Fruit fly (Drosophila melanogaster) whole organism, embryonic: ENCODE data around the gene Cog2.

ENCODE experiments used
- Abd-B ChIP-seq: fragments of 200-800 bp; sonication (Bioruptor generic); optimal IDR thresholded peaks from 2 replicates; lab custom pipeline; 2018; ENCODE audit warnings: missing biosample characterization, mild to moderate bottlenecking, missing genetic modification characterization, moderate library complexity
- C15 ChIP-seq: fragments of 200-800 bp; sonication (Bioruptor generic); IDR thresholded peaks from 3 replicates; pipeline ENCODE4 v1.3.6; 2022; ENCODE audit warnings: missing biosample characterization, missing genetic modification characterization
- CG11696 ChIP-seq: fragments of 200-800 bp; sonication (Bioruptor generic); IDR thresholded peaks from 2 replicates; pipeline ENCODE4 v1.3.6; 2022; ENCODE audit warnings: missing biosample characterization, missing genetic modification characterization
- CG12659 ChIP-seq: fragments of 200-800 bp; sonication (Bioruptor generic); optimal IDR thresholded peaks from 3 replicates; lab custom pipeline; 2017; ENCODE audit warnings: mild to moderate bottlenecking, missing biosample characterization, missing genetic modification reagents, missing genetic modification characterization
- CG14860 ChIP-seq: fragments of 200-800 bp; sonication (Bioruptor generic); IDR thresholded peaks from 3 replicates; pipeline ENCODE4 v1.3.6; 2022; ENCODE audit warnings: missing biosample characterization, missing genetic modification characterization; ENCODE audit not compliant: partially characterized antibody
- CG15696 ChIP-seq: fragments of 200-800 bp; sonication (Bioruptor generic); optimal IDR thresholded peaks from 2 replicates; lab custom pipeline; 2019; ENCODE audit warnings: missing biosample characterization, mild to moderate bottlenecking, missing genetic modification characterization, moderate library complexity
- CG1603 ChIP-seq: fragments of 200-800 bp; sonication (Bioruptor generic); optimal IDR thresholded peaks from 2 replicates; lab custom pipeline; 2019; ENCODE audit warnings: missing biosample characterization, mild to moderate bottlenecking, missing genetic modification characterization, moderate library complexity
- CG1647 ChIP-seq: fragments of 200-800 bp; sonication (Bioruptor generic); optimal IDR thresholded peaks from 3 replicates; lab custom pipeline; 2016; ENCODE audit warnings: missing biosample characterization, missing genetic modification characterization
- CG16863 ChIP-seq: fragments of 200-800 bp; sonication (Bioruptor generic); optimal IDR thresholded peaks from 3 replicates; lab custom pipeline; 2016; ENCODE audit warnings: missing biosample characterization, missing genetic modification characterization
- CG17328 ChIP-seq: fragments of 200-800 bp; sonication (Bioruptor generic); IDR thresholded peaks from 2 replicates; pipeline ENCODE4 v1.3.6; 2022; ENCODE audit warnings: missing biosample characterization, missing genetic modification characterization
- CG17359 ChIP-seq: fragments of 200-800 bp; sonication (Bioruptor generic); optimal IDR thresholded peaks from 3 replicates; lab custom pipeline; 2018; ENCODE audit warnings: missing biosample characterization, mild to moderate bottlenecking, missing genetic modification characterization, moderate library complexity
- CG17361 ChIP-seq: fragments of 200-800 bp; sonication (Bioruptor generic); IDR thresholded peaks from 3 replicates; pipeline ENCODE4 v1.3.6; 2022; ENCODE audit warnings: missing biosample characterization, missing genetic modification characterization
- CG18011 ChIP-seq: fragments of 200-800 bp; sonication (Bioruptor generic); optimal IDR thresholded peaks from 2 replicates; lab custom pipeline; 2017; ENCODE audit warnings: missing biosample characterization, missing genetic modification characterization, mild to moderate bottlenecking, moderate library complexity, missing genotype
- CG30020 ChIP-seq: fragments of 200-800 bp; optimal IDR thresholded peaks from 2 replicates; lab custom pipeline; 2019; ENCODE audit warnings: missing biosample characterization, mild to moderate bottlenecking, missing genetic modification characterization, moderate library complexity
- CG3838 ChIP-seq: fragments of 200-800 bp; sonication (Bioruptor generic); optimal IDR thresholded peaks from 3 replicates; lab custom pipeline; 2016; ENCODE audit warnings: missing biosample characterization, missing genetic modification characterization
- CG3995 ChIP-seq: fragments of 200-800 bp; sonication (Bioruptor generic); optimal IDR thresholded peaks from 3 replicates; lab custom pipeline; 2016; ENCODE audit warnings: missing biosample characterization, missing genetic modification characterization
- CG4424 ChIP-seq: fragments of 200-800 bp; sonication (Bioruptor generic); optimal IDR thresholded peaks from 3 replicates; lab custom pipeline; 2016; ENCODE audit warnings: missing biosample characterization, missing genetic modification characterization
- CG4707 ChIP-seq: fragments of 200-800 bp; sonication (Bioruptor generic); optimal IDR thresholded peaks from 2 replicates; lab custom pipeline; 2018; ENCODE audit warnings: missing biosample characterization, mild to moderate bottlenecking, missing genetic modification characterization, moderate library complexity
- CG4854 ChIP-seq: fragments of 200-800 bp; sonication (Bioruptor generic); optimal IDR thresholded peaks from 2 replicates; lab custom pipeline; 2016; ENCODE audit warnings: missing biosample characterization, missing genetic modification characterization, inconsistent platforms
- CG6683 ChIP-seq: fragments of 200-800 bp; sonication (Bioruptor generic); optimal IDR thresholded peaks from 2 replicates; lab custom pipeline; 2017; ENCODE audit warnings: missing biosample characterization, mild to moderate bottlenecking, missing genetic modification characterization, missing genetic modification reagents
- CG7963 ChIP-seq: fragments of 200-800 bp; sonication (Bioruptor generic); IDR thresholded peaks from 3 replicates; pipeline ENCODE4 v1.3.6; 2022; ENCODE audit warnings: missing biosample characterization, missing genetic modification characterization; ENCODE audit not compliant: partially characterized antibody
- CG9817 ChIP-seq: fragments of 200-800 bp; sonication (Bioruptor generic); optimal IDR thresholded peaks from 2 replicates; lab custom pipeline; 2018; ENCODE audit warnings: missing biosample characterization, mild to moderate bottlenecking, missing genetic modification characterization, moderate library complexity
- CG9932 ChIP-seq: fragments of 200-800 bp; sonication (Bioruptor generic); IDR thresholded peaks from 2 replicates; pipeline ENCODE4 v1.3.6; 2022; ENCODE audit warnings: missing biosample characterization, missing genetic modification characterization
- D19A ChIP-seq: fragments of 200-800 bp; optimal IDR thresholded peaks from 3 replicates; lab custom pipeline; 2019; ENCODE audit warnings: missing biosample characterization, mild to moderate bottlenecking, missing genetic modification characterization, moderate library complexity
- D19B ChIP-seq: fragments of 200-800 bp; sonication (Bioruptor generic); optimal IDR thresholded peaks from 2 replicates; lab custom pipeline; 2017; ENCODE audit warnings: missing biosample characterization, mild to moderate bottlenecking, missing genetic modification characterization
- Doc2 ChIP-seq: fragments of 200-800 bp; sonication (Bioruptor generic); IDR thresholded peaks from 2 replicates; pipeline ENCODE4 v1.3.6; 2022; ENCODE audit warnings: missing biosample characterization, missing genetic modification characterization
- H2.0 ChIP-seq: fragments of 200-800 bp; sonication (Bioruptor generic); IDR thresholded peaks from 2 replicates; pipeline ENCODE4 v1.3.6; 2022; ENCODE audit warnings: missing biosample characterization, missing genetic modification characterization
- HLH3B ChIP-seq: fragments of 200-800 bp; sonication (Bioruptor generic); IDR thresholded peaks from 2 replicates; pipeline ENCODE4 v1.3.6; 2022; ENCODE audit warnings: missing biosample characterization, missing genetic modification characterization
- Nf-YC ChIP-seq: fragments of 200-800 bp; optimal IDR thresholded peaks from 3 replicates; lab custom pipeline; 2019; ENCODE audit warnings: missing biosample characterization, mild to moderate bottlenecking, missing genetic modification characterization, moderate library complexity
- Rfx ChIP-seq: fragments of 200-800 bp; sonication (Bioruptor generic); IDR thresholded peaks from 2 replicates; pipeline ENCODE4 v1.3.6; 2022; ENCODE audit warnings: missing biosample characterization, missing genetic modification characterization
- TFAM ChIP-seq: fragments of 200-800 bp; sonication (Bioruptor generic); optimal IDR thresholded peaks from 2 replicates; lab custom pipeline; 2017; ENCODE audit warnings: missing biosample characterization, missing genetic modification characterization, inconsistent platforms
- Xbp1 ChIP-seq: fragments of 200-800 bp; sonication (Bioruptor generic); optimal IDR thresholded peaks from 3 replicates; lab custom pipeline; 2016; ENCODE audit warnings: missing biosample characterization, mild to moderate bottlenecking, missing genetic modification characterization
- al ChIP-seq: fragments of 200-800 bp; sonication (Bioruptor generic); IDR thresholded peaks from 2 replicates; pipeline ENCODE4 v1.3.6; 2022; ENCODE audit warnings: missing biosample characterization, missing genetic modification characterization
- ap ChIP-seq: fragments of 200-800 bp; sonication (Bioruptor generic); IDR thresholded peaks from 2 replicates; pipeline ENCODE4 v1.3.6; 2022; ENCODE audit warnings: missing biosample characterization, missing genetic modification characterization
- cad ChIP-seq: fragments of >200 bp; optimal IDR thresholded peaks from 2 replicates; lab custom pipeline; 2017; ENCODE audit warnings: missing biosample characterization, missing genetic modification characterization
- croc ChIP-seq: fragments of 200-800 bp; sonication (Bioruptor generic); conservative IDR thresholded peaks from 3 replicates; pipeline ENCODE4 v1.3.6; 2022; ENCODE audit warnings: missing biosample characterization, missing genetic modification characterization
- cwo ChIP-seq: fragments of 200-800 bp; sonication (Bioruptor generic); optimal IDR thresholded peaks from 3 replicates; lab custom pipeline; 2017; ENCODE audit warnings: missing biosample characterization, missing genetic modification characterization, mild to moderate bottlenecking, moderate library complexity, missing genetic modification reagents
- dmrt11E ChIP-seq: fragments of 200-800 bp; sonication (Bioruptor generic); optimal IDR thresholded peaks from 3 replicates; lab custom pipeline; 2018; ENCODE audit warnings: missing biosample characterization, mild to moderate bottlenecking, missing genetic modification characterization, moderate library complexity
- eyg ChIP-seq: fragments of 200-800 bp; sonication (Bioruptor generic); optimal IDR thresholded peaks from 3 replicates; lab custom pipeline; 2016; ENCODE audit warnings: missing biosample characterization, missing genetic modification characterization
- gfzf ChIP-seq: fragments of 200-800 bp; sonication (Bioruptor generic); optimal IDR thresholded peaks from 2 replicates; lab custom pipeline; 2016; ENCODE audit warnings: missing biosample characterization, mild to moderate bottlenecking, missing genetic modification characterization, moderate library complexity
- hkb ChIP-seq, 2 experiments: fragments of 200-800 bp in 1 of 2; fragments of >200 bp in 1 of 2; sonication (Bioruptor generic) in 1 of 2; IDR thresholded peaks in 1 of 2; optimal IDR thresholded peaks in 1 of 2; 2 replicates each; pipeline versions ENCODE4 v1.3.6 to Lab custom; 2017 to 2022; ENCODE audit warnings: missing biosample characterization in 1 of 2, missing genetic modification characterization in 1 of 2
- lilli ChIP-seq: fragments of 200-800 bp; sonication (Bioruptor generic); optimal IDR thresholded peaks from 3 replicates; lab custom pipeline; 2016; ENCODE audit warnings: missing biosample characterization, missing genetic modification characterization
- phol ChIP-seq: fragments of 200-800 bp; sonication (Bioruptor generic); optimal IDR thresholded peaks from 3 replicates; lab custom pipeline; 2018; ENCODE audit warnings: missing biosample characterization, mild to moderate bottlenecking, missing genetic modification characterization, moderate library complexity
- sens ChIP-seq: fragments of 200-800 bp; sonication (Bioruptor generic); peaks from one replicate; lab custom pipeline; 2016; ENCODE audit warnings: missing biosample characterization, missing genetic modification characterization
- slou ChIP-seq: fragments of 200-800 bp; sonication (Bioruptor generic); optimal IDR thresholded peaks from 3 replicates; lab custom pipeline; 2016; ENCODE audit warnings: missing biosample characterization, missing genetic modification characterization
- stwl ChIP-seq: fragments of 200-800 bp; sonication (Bioruptor generic); optimal IDR thresholded peaks from 3 replicates; lab custom pipeline; 2018; ENCODE audit warnings: missing biosample characterization, mild to moderate bottlenecking, missing genetic modification characterization, moderate library complexity
- tgo ChIP-seq: fragments of 200-800 bp; sonication (Bioruptor generic); IDR thresholded peaks from 3 replicates; pipeline ENCODE4 v1.3.6; 2022; ENCODE audit warnings: missing biosample characterization, missing genetic modification characterization
- tin ChIP-seq: fragments of 200-800 bp; sonication (Bioruptor generic); optimal IDR thresholded peaks from 3 replicates; lab custom pipeline; 2016; ENCODE audit warnings: missing biosample characterization, missing genetic modification characterization
- tio ChIP-seq: fragments of 200-800 bp; sonication (Bioruptor generic); optimal IDR thresholded peaks from 2 replicates; lab custom pipeline; 2017; ENCODE audit warnings: missing biosample characterization, missing genetic modification characterization, inconsistent platforms
- wor ChIP-seq: fragments of 200-800 bp; sonication (Bioruptor generic); IDR thresholded peaks from 2 replicates; pipeline ENCODE4 v1.3.6; 2022; ENCODE audit warnings: missing biosample characterization, missing genetic modification characterization
- zf30C ChIP-seq: fragments of 200-800 bp; sonication (Bioruptor generic); optimal IDR thresholded peaks from 3 replicates; lab custom pipeline; 2018; ENCODE audit warnings: missing biosample characterization, mild to moderate bottlenecking, missing genetic modification characterization

Cog2 gene

DNA sequence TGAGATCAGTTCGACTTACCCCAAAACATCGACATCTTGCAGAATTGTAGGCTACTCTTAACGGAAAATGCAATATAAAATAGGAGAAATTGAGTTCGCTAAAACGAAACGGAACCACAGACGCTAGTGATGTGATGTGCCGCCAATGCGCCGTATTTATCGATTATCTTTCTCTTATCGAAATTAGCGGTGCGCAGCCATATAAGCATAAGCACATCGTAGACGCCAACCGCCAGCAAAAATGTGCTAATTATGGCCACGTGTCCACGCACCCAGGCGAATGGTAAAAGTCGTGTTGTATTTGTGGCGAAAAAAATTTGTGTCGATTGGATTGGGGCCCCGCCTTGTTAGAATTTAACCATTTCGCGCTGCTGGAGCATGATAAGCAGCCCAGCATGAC lies 28.5 kb downstream of the Cog2 start, which contains the start of the genes Fkbp39 and Cyfip (continued):
- TF ChIP-seq stwl (tag; lab: Kevin White, UChicago): peak; percentile 65
- peak; percentile 29 for TF ChIP-seq CG1647 (GFP tag; lab: Kevin White, UChicago)
- TF ChIP-seq eyg: no peak
- TF ChIP-seq C15 (GFP tag; lab: Robert Waterston, UW): no peak
- TF ChIP-seq ap (GFP tag; lab: Robert Waterston, UW): no peak
- TF ChIP-seq Nf-YC (tag; lab: Kevin White, UChicago): no peak
- TF ChIP-seq Doc2: no peak
- TF ChIP-seq CG16863 (GFP tag; lab: Kevin White, UChicago): peak; percentile 9
- TF ChIP-seq sens (GFP tag; lab: Kevin White, UChicago): peak; percentile 91
- TF ChIP-seq CG12659: peak; percentile 91
- peak; percentile 24; the same call in 1 of the 2 replicates for TF ChIP-seq CG17328
- no peak for TF ChIP-seq cad (GFP tag; lab: Kevin White, UChicago)
- peak; percentile 21 for TF ChIP-seq CG17359 (tag; lab: Kevin White, UChicago)
- peak; percentile 27 for TF ChIP-seq zf30C (GFP tag; lab: Kevin White, UChicago)
- TF ChIP-seq hkb (optimal IDR thresholded peaks at IDR 0.05; lab: Kevin White, UChicago): no peak
- TF ChIP-seq hkb (GFP tag; IDR thresholded peaks at IDR 0.05; lab: Robert Waterston, UW): 0 out of 2 replicates have a peak, but pooled peaks have one; percentile 13
- no peak for TF ChIP-seq dmrt11E (tag; lab: Kevin White, UChicago)
- TF ChIP-seq CG18011 (GFP tag; lab: Kevin White, UChicago): peak; percentile 47
- peak; percentile 74 for TF ChIP-seq lilli (GFP tag; lab: Kevin White, UChicago)
- peak; percentile 84 for TF ChIP-seq Rfx (GFP tag; lab: Robert Waterston, UW)
- TF ChIP-seq wor: no peak
- peak; percentile 18 for TF ChIP-seq CG3995
- no peak for TF ChIP-seq D19B (GFP tag; lab: Kevin White, UChicago)
- no peak for TF ChIP-seq croc (GFP tag; lab: Robert Waterston, UW)
- TF ChIP-seq cwo (GFP tag; lab: Kevin White, UChicago): no peak
- TF ChIP-seq gfzf (GFP tag; lab: Kevin White, UChicago): peak; percentile 98
- no peak for TF ChIP-seq CG4424 (GFP tag; lab: Kevin White, UChicago)
- TF ChIP-seq Abd-B (GFP tag; lab: Kevin White, UChicago): peak; percentile 48
- TF ChIP-seq CG9817 (tag; lab: Kevin White, UChicago): peak; percentile 20
- no peak for TF ChIP-seq TFAM (GFP tag; lab: Kevin White, UChicago)
- TF ChIP-seq H2.0 (GFP tag; lab: Robert Waterston, UW): no peak
- TF ChIP-seq al (GFP tag; lab: Robert Waterston, UW): 0 out of 2 replicates have a peak, but pooled peaks have one; percentile 19
- peak; percentile 59; the same call in 2 of the 3 replicates for TF ChIP-seq CG7963 (GFP tag; lab: Robert Waterston, UW)
- TF ChIP-seq Xbp1 (GFP tag; lab: Kevin White, UChicago): peak; percentile 65
- TF ChIP-seq CG4707: no peak
- peak; percentile 40 for TF ChIP-seq CG30020 (tag; lab: Kevin White, UChicago)
- no peak for TF ChIP-seq CG3838 (GFP tag; lab: Kevin White, UChicago)
- TF ChIP-seq tgo: no peak
- peak; percentile 93 for TF ChIP-seq CG1603
- no peak for TF ChIP-seq CG17361 (GFP tag; lab: Robert Waterston, UW)
- peak; percentile 20 for TF ChIP-seq slou
- TF ChIP-seq CG15696 (tag; lab: Kevin White, UChicago): no peak
- TF ChIP-seq phol (tag; lab: Kevin White, UChicago): peak; percentile 83
- no peak for TF ChIP-seq tio (GFP tag; lab: Kevin White, UChicago)
- TF ChIP-seq HLH3B (GFP tag; lab: Robert Waterston, UW): no peak
- TF ChIP-seq CG14860 (GFP tag; lab: Robert Waterston, UW): 0 out of 3 replicates have a peak, but pooled peaks have one; percentile 42
- no peak for TF ChIP-seq CG6683 (GFP tag; lab: Kevin White, UChicago)
- no peak for TF ChIP-seq D19A
- TF ChIP-seq CG11696 (GFP tag; lab: Robert Waterston, UW): no peak
- TF ChIP-seq tin (GFP tag; lab: Kevin White, UChicago): peak; percentile 40
- TF ChIP-seq CG9932 (GFP tag; lab: Robert Waterston, UW): peak; percentile 71
- TF ChIP-seq CG4854: peak; percentile 30
